Worm (Caenorhabditis elegans) whole organism, early embryonic: ENCODE measurements around the gene C26E6.1.

Source experiments
- B0310.2 ChIP-seq: sonication (generic microtip); optimal IDR thresholded peaks from 2 replicates; lab custom pipeline; 2016; ENCODE audit warnings: mild to moderate bottlenecking, missing genetic modification characterization, missing compliant biosample characterization
- F13C5.2 ChIP-seq: sonication (generic microtip); optimal IDR thresholded peaks from 2 replicates; lab custom pipeline; 2017; ENCODE audit warnings: mild to moderate bottlenecking, missing genetic modification characterization, inconsistent platforms, missing compliant biosample characterization
- aly-1 ChIP-seq: sonication (generic microtip); optimal IDR thresholded peaks from 2 replicates; lab custom pipeline; 2016; ENCODE audit warnings: missing genetic modification characterization, missing compliant biosample characterization
- ama-1 ChIP-seq: fragments of 150-350 bp; optimal IDR thresholded peaks from 2 replicates; lab custom pipeline; 2014
- ceh-13 ChIP-seq: fragments of 200-800 bp; sonication (Bioruptor generic); optimal IDR thresholded peaks from 2 replicates; lab custom pipeline; 2018; ENCODE audit warnings: mild to moderate bottlenecking, missing genetic modification characterization, missing compliant biosample characterization
- ceh-36 ChIP-seq: sonication (generic microtip); optimal IDR thresholded peaks from 2 replicates; lab custom pipeline; 2016; ENCODE audit warnings: missing genetic modification characterization, inconsistent platforms, missing compliant biosample characterization
- ets-7 ChIP-seq: sonication (generic microtip); optimal IDR thresholded peaks from 2 replicates; lab custom pipeline; 2016; ENCODE audit warnings: missing genotype, missing genetic modification characterization, missing compliant biosample characterization
- flt-1 ChIP-seq: fragments of 200-800 bp; sonication (Bioruptor generic); IDR thresholded peaks from 2 replicates; pipeline ENCODE4 v1.3.6; 2022; ENCODE audit warnings: missing genetic modification characterization, missing compliant biosample characterization
- hmbx-1 ChIP-seq: sonication (generic microtip); optimal IDR thresholded peaks from 2 replicates; lab custom pipeline; 2016; ENCODE audit warnings: mild to moderate bottlenecking, missing genetic modification characterization, missing compliant biosample characterization
- hmg-4 ChIP-seq: fragments of 200-800 bp; sonication (Bioruptor generic); optimal IDR thresholded peaks from 2 replicates; lab custom pipeline; 2018; ENCODE audit warnings: mild to moderate bottlenecking, missing genetic modification characterization, missing compliant biosample characterization
- hnd-1 ChIP-seq: sonication (generic microtip); optimal IDR thresholded peaks from 2 replicates; lab custom pipeline; 2016; ENCODE audit warnings: missing genetic modification characterization, missing compliant biosample characterization
- pes-1 ChIP-seq: fragments of 200-800 bp; sonication (Bioruptor generic); IDR thresholded peaks from 2 replicates; pipeline ENCODE4 v1.3.6; 2022; ENCODE audit warnings: missing genetic modification reagents, missing genetic modification characterization, missing compliant biosample characterization
- scrt-1 ChIP-seq: fragments of 200-800 bp; sonication (Bioruptor generic); IDR thresholded peaks from 2 replicates; pipeline ENCODE4 v1.3.6; 2022; ENCODE audit warnings: missing genetic modification characterization, missing compliant biosample characterization
- sea-1 ChIP-seq: fragments of 200-800 bp; sonication (Bioruptor generic); conservative IDR thresholded peaks from 2 replicates; pipeline ENCODE4 v1.3.6; 2022; ENCODE audit warnings: missing genetic modification characterization, missing compliant biosample characterization
- tbx-11 ChIP-seq: fragments of 200-800 bp; sonication (Bioruptor generic); IDR thresholded peaks from 2 replicates; pipeline ENCODE4 v1.3.6; 2022; ENCODE audit warnings: missing genetic modification characterization, missing compliant biosample characterization
- tbx-37 ChIP-seq: fragments of 200-800 bp; sonication (Bioruptor generic); conservative IDR thresholded peaks from 2 replicates; pipeline ENCODE4 v1.3.6; 2022; ENCODE audit warnings: missing genetic modification reagents, missing genetic modification characterization, missing compliant biosample characterization
- tra-4 ChIP-seq: sonication (generic microtip); optimal IDR thresholded peaks from 2 replicates; lab custom pipeline; 2017; ENCODE audit warnings: missing genetic modification characterization, missing compliant biosample characterization

The C26E6.1 gene

ce11 chrIII:4950345-4950744, 6.3 kb upstream of the C26E6.1 start:
- TF ChIP-seq pes-1 (GFP tag; lab: Robert Waterston, UW) = no peak
- TF ChIP-seq hmg-4 = no peak
- TF ChIP-seq ets-7 (tag; lab: Kevin White, UChicago) = no peak
- TF ChIP-seq sea-1 (GFP tag; lab: Robert Waterston, UW) = no peak
- no peak for TF ChIP-seq ama-1 (lab: Kevin White, UChicago)
- TF ChIP-seq flt-1 = no peak
- TF ChIP-seq scrt-1 = no peak
- no peak for TF ChIP-seq tbx-11
- TF ChIP-seq aly-1 = no peak

- TF ChIP-seq ceh-36 (tag; lab: Kevin White, UChicago) (no peak), aly-1 (no peak), tbx-37 (no peak), hmbx-1 (no peak), scrt-1 (no peak), hmg-4 (no peak), tra-4 (tag; lab: Kevin White, UChicago) (no peak), ama-1 (lab: Kevin White, UChicago) (no peak), sea-1 (GFP tag; lab: Robert Waterston, UW) (no peak), ceh-13 (GFP tag; lab: Kevin White, UChicago) (no peak), hnd-1 (no peak), tbx-11 (no peak), F13C5.2 (no peak)
Measured at ce11 chrIII:4951210-4951609, 5.5 kb upstream of the C26E6.1 start.

- no peak for TF ChIP-seq hmbx-1
- no peak for TF ChIP-seq scrt-1
- TF ChIP-seq F13C5.2 = no peak
- TF ChIP-seq hnd-1 = no peak
- no peak for TF ChIP-seq ceh-13 (GFP tag; lab: Kevin White, UChicago)
- no peak for TF ChIP-seq pes-1 (GFP tag; lab: Robert Waterston, UW)
- no peak for TF ChIP-seq tra-4 (tag; lab: Kevin White, UChicago)
- TF ChIP-seq B0310.2 = no peak
Measured at ce11 chrIII:4951824-4952223, 4.8 kb upstream of the C26E6.1 start, which contains the start of gene flh-2. Gene flh-2, plus strand, starts transcription at chrIII:4952124.

- TF ChIP-seq B0310.2 (no peak), hnd-1 (no peak), tbx-37 (no peak)
Measured at ce11 chrIII:4952970-4953369, 3.7 kb upstream of the C26E6.1 start.

- TF ChIP-seq hnd-1 (no peak), pes-1 (GFP tag; lab: Robert Waterston, UW) (no peak), ceh-13 (GFP tag; lab: Kevin White, UChicago) (no peak), tbx-11 (no peak), hmbx-1 (no peak), ets-7 (tag; lab: Kevin White, UChicago) (no peak), tbx-37 (no peak), sea-1 (GFP tag; lab: Robert Waterston, UW) (no peak), flt-1 (no peak), scrt-1 (no peak), ama-1 (lab: Kevin White, UChicago) (no peak), ceh-36 (tag; lab: Kevin White, UChicago) (no peak), F13C5.2 (no peak), hmg-4 (no peak), aly-1 (no peak), B0310.2 (no peak), tra-4 (tag; lab: Kevin White, UChicago) (no peak)
Measured at ce11 chrIII:4960204-4960603, 3.5 kb downstream of the C26E6.1 start, which contains the start of gene C27F2.4. Gene C27F2.4, minus strand, starts transcription at chrIII:4960304.

ce11 chrIII:4961281-4961680, 4.6 kb downstream of the C26E6.1 start:
- TF ChIP-seq pes-1 (GFP tag; lab: Robert Waterston, UW) = no peak

- TF ChIP-seq tbx-37 (no peak), pes-1 (GFP tag; lab: Robert Waterston, UW) (no peak), hmg-4 (no peak), hnd-1 (no peak), tra-4 (tag; lab: Kevin White, UChicago) (no peak)
Measured at ce11 chrIII:4962393-4962792, 5.7 kb downstream of the C26E6.1 start, which contains the start of gene vps-22. Gene vps-22, minus strand, starts transcription at chrIII:4962493.

- TF ChIP-seq hmbx-1 (no peak), sea-1 (GFP tag; lab: Robert Waterston, UW) (0 out of 2 replicates have a peak, but pooled peaks have one; percentile 14), pes-1 (GFP tag; lab: Robert Waterston, UW) (peak; percentile 67), B0310.2 (no peak), ets-7 (tag; lab: Kevin White, UChicago) (peak; percentile 1), flt-1 (no peak), ama-1 (lab: Kevin White, UChicago) (no peak), tbx-11 (0 out of 2 replicates have a peak, but pooled peaks have one; percentile 5), aly-1 (no peak), F13C5.2 (peak; percentile 91)
Measured at ce11 chrIII:4962886-4963285, 6.2 kb downstream of the C26E6.1 start, which contains the start of gene C27F2.9. Gene C27F2.9, minus strand, starts transcription at chrIII:4963044.

ce11 chrIII:4965271-4965670, 8.6 kb downstream of the C26E6.1 start, which contains the start of gene nca-2:
Gene nca-2, plus strand, starts transcription at chrIII:4965571.
- TF ChIP-seq tbx-11 (no peak), flt-1 (no peak), scrt-1 (no peak), tra-4 (tag; lab: Kevin White, UChicago) (no peak), ceh-36 (tag; lab: Kevin White, UChicago) (no peak), hnd-1 (no peak), hmbx-1 (no peak), F13C5.2 (no peak)

- TF ChIP-seq sea-1 (GFP tag; lab: Robert Waterston, UW) (no peak), ceh-36 (tag; lab: Kevin White, UChicago) (no peak)
Measured at ce11 chrIII:4967236-4967635, 10.6 kb downstream of the C26E6.1 start.
